Worm (Caenorhabditis elegans): ENCODE data around the gene Y59H11AM.1.

Gene Y59H11AM.1

ce11 chrIV:8620102-8620733 is 49.0 kb downstream of the Y59H11AM.1 start, which contains the start of gene lin-49 (continued):
- TF ChIP-seq nhr-43 (tag; optimal IDR thresholded peaks at IDR 0.05; ENCODE audit: poor library complexity, severe bottlenecking) = peak; percentile 42
- TF ChIP-seq elt-1 (tag; optimal IDR thresholded peaks at IDR 0.05) = peak; percentile 58
- TF ChIP-seq ama-1 (optimal IDR thresholded peaks at IDR 0.05) = no peak
- TF ChIP-seq ZK546.5 (tag; optimal IDR thresholded peaks at IDR 0.05) = no peak
- TF ChIP-seq egl-5 (tag; optimal IDR thresholded peaks at IDR 0.05) = no peak
- peak; percentile 61 for TF ChIP-seq lin-15B (tag; optimal IDR thresholded peaks at IDR 0.05)
- peak; percentile 41 for TF ChIP-seq skn-1 (tag; optimal IDR thresholded peaks at IDR 0.05)
- TF ChIP-seq egl-27 (tag; optimal IDR thresholded peaks at IDR 0.05) = no peak
